Fruit fly (Drosophila melanogaster): ENCODE results near the gene Npc2c.
A peak's percentile ranks its signal among the peaks of the same experiment; 100 is the strongest.

The Npc2c gene

dm6 chr3R:10109938-10110337 lies 49.9 kb downstream of the Npc2c start, which contains the start of gene Fmr1 (continued):
- TF ChIP-seq CG17359 (tag; optimal IDR thresholded peaks at IDR 0.05) (no peak), CG10147 (GFP tag; optimal IDR thresholded peaks at IDR 0.05) (peak; percentile 33), br (optimal IDR thresholded peaks at IDR 0.05) (no peak), stc (GFP tag; IDR thresholded peaks at IDR 0.05) (no peak), CG30431 (GFP tag; optimal IDR thresholded peaks at IDR 0.05) (no peak), CG5953 (GFP tag; IDR thresholded peaks at IDR 0.05) (no peak), Aef1 (GFP tag; IDR thresholded peaks at IDR 0.05) (peak; percentile 55), ap (GFP tag; IDR thresholded peaks at IDR 0.05) (0 out of 2 replicates have a peak, but pooled peaks have one; percentile 23), Mes4 (GFP tag; optimal IDR thresholded peaks at IDR 0.05) (peak; percentile 4), CG10431 (GFP tag; optimal IDR thresholded peaks at IDR 0.05) (no peak), CG8281 (tag; optimal IDR thresholded peaks at IDR 0.05) (no peak), CG8359 (GFP tag; optimal IDR thresholded peaks at IDR 0.05; ENCODE audit: borderline replicate concordance) (no peak), mld (GFP tag; IDR thresholded peaks at IDR 0.05; ENCODE audit: partially characterized antibody) (no peak), CG16815 (GFP tag; optimal IDR thresholded peaks at IDR 0.05) (peak; percentile 9), btn (GFP tag; optimal IDR thresholded peaks at IDR 0.05) (no peak), dpn (GFP tag; optimal IDR thresholded peaks at IDR 0.05) (peak; percentile 51 to 52), CG6854 (GFP tag; optimal IDR thresholded peaks at IDR 0.05) (no peak), HmgZ (tag; optimal IDR thresholded peaks at IDR 0.05) (peak; percentile 73), CG11504 (tag; optimal IDR thresholded peaks at IDR 0.05) (peak; percentile 64), disco-r (GFP tag; optimal IDR thresholded peaks at IDR 0.05) (peak; percentile 41), CG2889 (GFP tag; IDR thresholded peaks at IDR 0.05) (no peak), CG18599 (GFP tag; optimal IDR thresholded peaks at IDR 0.05) (no peak), CG12942 (GFP tag; optimal IDR thresholded peaks at IDR 0.05) (peak; percentile 35), onecut (GFP tag; IDR thresholded peaks at IDR 0.05) (no peak), BEAF-32 (GFP tag; optimal IDR thresholded peaks at IDR 0.05) (peak; percentile 65), D19A (tag; optimal IDR thresholded peaks at IDR 0.05) (no peak), ase (GFP tag; IDR thresholded peaks at IDR 0.05) (no peak), Ptx1 (GFP tag; IDR thresholded peaks at IDR 0.05) (peak; percentile 55; the same call in 1 of the 2 replicates), gt (GFP tag; IDR thresholded peaks at IDR 0.05) (no peak), dm (GFP tag; optimal IDR thresholded peaks at IDR 0.05) (peak; percentile 61), pb (GFP tag; optimal IDR thresholded peaks at IDR 0.05) (peak; percentile 60), CG11696 (GFP tag; IDR thresholded peaks at IDR 0.05) (no peak), h (optimal IDR thresholded peaks at IDR 0.05) (no peak), CG2129 (GFP tag; IDR thresholded peaks at IDR 0.05; ENCODE audit: partially characterized antibody) (no peak), CG15479 (GFP tag; optimal IDR thresholded peaks at IDR 0.05) (no peak), CG15011 (GFP tag; optimal IDR thresholded peaks at IDR 0.05) (no peak), cg (GFP tag; optimal IDR thresholded peaks at IDR 0.05) (no peak), Atf3 (GFP tag; optimal IDR thresholded peaks at IDR 0.05) (peak; percentile 7), her (GFP tag; optimal IDR thresholded peaks at IDR 0.05) (no peak), CG8478 (optimal IDR thresholded peaks at IDR 0.05) (no peak), CG1233 (GFP tag; optimal IDR thresholded peaks at IDR 0.05) (peak; percentile 45), bab2 (GFP tag; optimal IDR thresholded peaks at IDR 0.05) (peak; percentile 54), pfk (GFP tag; optimal IDR thresholded peaks at IDR 0.05) (no peak), Scr (GFP tag; IDR thresholded peaks at IDR 0.05; ENCODE audit: partially characterized antibody) (peak; percentile 44; the same call in 1 of the 2 replicates), pnt (GFP tag; optimal IDR thresholded peaks at IDR 0.05) (peak; percentile 62), unc-4 (GFP tag; IDR thresholded peaks at IDR 0.05; ENCODE audit: partially characterized antibody) (no peak), Max (GFP tag; optimal IDR thresholded peaks at IDR 0.05) (peak; percentile 42), CG4707 (GFP tag; optimal IDR thresholded peaks at IDR 0.05) (no peak), Dll (GFP tag; IDR thresholded peaks at IDR 0.05; ENCODE audit: partially characterized antibody) (peak; percentile 10; the same call in 1 of the 4 replicates), B-H2 (GFP tag; optimal IDR thresholded peaks at IDR 0.05) (peak; percentile 19), CG13624 (GFP tag; optimal IDR thresholded peaks at IDR 0.05) (peak; percentile 59), CG7987 (GFP tag; optimal IDR thresholded peaks at IDR 0.05) (peak; percentile 52)

Data from whole organism, embryonic.